Worm (Caenorhabditis elegans) whole organism, young adult: ENCODE measurements around the gene srx-63.

Source experiments
- pha-4 ChIP-seq: fragments of 150-350 bp; sonication (generic microtip); optimal IDR thresholded peaks from 2 replicates; lab custom pipeline; 2014; ENCODE audit warnings: missing biosample characterization, missing genetic modification reagents, missing genetic modification characterization
- unc-130 ChIP-seq: sonication (generic microtip); optimal IDR thresholded peaks from 2 replicates; lab custom pipeline; 2016; ENCODE audit warnings: missing genetic modification reagents, missing genetic modification characterization, missing compliant biosample characterization

DNA sequence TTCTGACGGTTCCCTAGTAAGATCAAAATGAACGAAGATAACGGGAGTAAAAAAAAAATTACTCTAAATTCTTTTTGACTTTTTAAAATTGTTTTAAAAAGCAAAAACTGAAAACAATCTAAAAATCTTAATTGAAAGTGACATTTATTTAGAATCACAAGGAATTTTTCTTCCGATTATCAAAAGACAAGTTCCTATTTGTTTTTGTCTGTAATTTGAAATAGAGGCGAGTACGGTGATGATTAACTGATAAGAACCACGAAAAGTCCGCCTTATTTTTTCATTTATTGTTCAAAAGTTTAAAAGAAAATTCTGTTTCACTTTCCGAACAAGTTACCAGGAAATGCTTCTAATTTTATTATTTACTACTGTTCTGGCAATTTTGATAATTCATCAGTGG lies 18.3 kb downstream of the srx-63 start, which contains the start of gene dach-1:
- TF ChIP-seq pha-4 (no peak), unc-130 (GFP tag; lab: Kevin White, UChicago) (no peak)
